Worm (Caenorhabditis elegans): ENCODE results near the gene W04G3.5.

Gene W04G3.5

ce11 chrX:11116723-11117122 lies 43.3 kb downstream of the W04G3.5 start, which contains the start of gene nlp-66:
Gene nlp-66, minus strand, starts transcription at chrX:11116823.
- TF ChIP-seq pha-4 (tag; optimal IDR thresholded peaks at IDR 0.05) (no peak), elt-2 (tag; optimal IDR thresholded peaks at IDR 0.05) (no peak), eor-1 (tag; optimal IDR thresholded peaks at IDR 0.05) (no peak), lin-15B (tag; optimal IDR thresholded peaks at IDR 0.05) (no peak), unc-62 (GFP tag; optimal IDR thresholded peaks at IDR 0.05) (no peak), nfya-1 (tag; optimal IDR thresholded peaks at IDR 0.05; ENCODE audit: insufficient read depth) (no peak), elt-3 (tag; optimal IDR thresholded peaks at IDR 0.05) (no peak), fos-1 (tag; optimal IDR thresholded peaks at IDR 0.05) (no peak), nhr-11 (tag; optimal IDR thresholded peaks at IDR 0.05) (no peak), R02D3.7 (tag; optimal IDR thresholded peaks at IDR 0.05) (no peak), mml-1 (tag; optimal IDR thresholded peaks at IDR 0.05) (no peak), ama-1 (optimal IDR thresholded peaks at IDR 0.05) (no peak), skn-1 (tag; optimal IDR thresholded peaks at IDR 0.05) (no peak), nhr-67 (tag; optimal IDR thresholded peaks at IDR 0.05) (no peak), fkh-2 (tag; optimal IDR thresholded peaks at IDR 0.05) (no peak)

DNA sequence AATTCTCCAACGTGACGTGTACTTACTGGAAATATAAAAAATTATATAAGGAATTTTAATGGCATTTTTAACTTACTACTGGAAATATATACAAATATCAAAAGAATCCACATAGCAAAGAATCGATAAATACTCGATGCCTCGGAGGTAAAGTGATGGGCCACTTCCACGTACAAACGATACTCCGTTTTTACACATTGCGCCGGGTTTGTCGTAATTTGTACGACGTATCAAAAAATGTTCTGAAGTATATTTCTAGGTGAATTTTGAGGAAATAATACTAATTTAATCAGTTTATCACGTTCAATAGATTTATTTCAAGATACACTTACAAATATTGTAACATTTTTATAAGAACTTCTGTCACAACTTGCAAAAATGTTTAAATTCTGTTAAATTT lies 47.4 kb downstream of the W04G3.5 start, which contains the start of gene R08B4.3:
Gene R08B4.3 (minus strand): TSS at position 198 of the 400 bp plus-strand sequence.
- TF ChIP-seq fkh-10 (GFP tag; optimal IDR thresholded peaks at IDR 0.05) (no peak), nhr-77 (tag; optimal IDR thresholded peaks at IDR 0.05) (no peak), nfya-1 (tag; optimal IDR thresholded peaks at IDR 0.05; ENCODE audit: insufficient read depth) (no peak), pqm-1 (tag; optimal IDR thresholded peaks at IDR 0.05) (no peak), mdl-1 (tag; optimal IDR thresholded peaks at IDR 0.05) (no peak), unc-39 (tag; optimal IDR thresholded peaks at IDR 0.05) (no peak), elt-1 (tag; optimal IDR thresholded peaks at IDR 0.05) (no peak), nhr-67 (tag; optimal IDR thresholded peaks at IDR 0.05) (no peak), ceh-16 (tag; optimal IDR thresholded peaks at IDR 0.05) (no peak), hmg-11 (tag; optimal IDR thresholded peaks at IDR 0.05) (no peak), nhr-25 (tag; optimal IDR thresholded peaks at IDR 0.05) (no peak), aly-2 (tag; optimal IDR thresholded peaks at IDR 0.05) (no peak)

- no peak for TF ChIP-seq nhr-25 (tag; optimal IDR thresholded peaks at IDR 0.05)
- no peak for TF ChIP-seq ztf-4 (tag; optimal IDR thresholded peaks at IDR 0.05)
- TF ChIP-seq pqm-1 (tag; optimal IDR thresholded peaks at IDR 0.05), result no peak
- TF ChIP-seq hmg-11 (tag; optimal IDR thresholded peaks at IDR 0.05), result no peak
- TF ChIP-seq skn-1 (tag; optimal IDR thresholded peaks at IDR 0.05), result no peak
- no peak for TF ChIP-seq elt-1 (tag; optimal IDR thresholded peaks at IDR 0.05)
- TF ChIP-seq mml-1 (tag; optimal IDR thresholded peaks at IDR 0.05), result no peak
- TF ChIP-seq mdl-1 (tag; optimal IDR thresholded peaks at IDR 0.05), result no peak
- TF ChIP-seq elt-3 (tag; optimal IDR thresholded peaks at IDR 0.05), result no peak
- no peak for TF ChIP-seq lin-15B (tag; optimal IDR thresholded peaks at IDR 0.05)
Observed at ce11 chrX:11122412-11122811, 49.0 kb downstream of the W04G3.5 start.

DNA sequence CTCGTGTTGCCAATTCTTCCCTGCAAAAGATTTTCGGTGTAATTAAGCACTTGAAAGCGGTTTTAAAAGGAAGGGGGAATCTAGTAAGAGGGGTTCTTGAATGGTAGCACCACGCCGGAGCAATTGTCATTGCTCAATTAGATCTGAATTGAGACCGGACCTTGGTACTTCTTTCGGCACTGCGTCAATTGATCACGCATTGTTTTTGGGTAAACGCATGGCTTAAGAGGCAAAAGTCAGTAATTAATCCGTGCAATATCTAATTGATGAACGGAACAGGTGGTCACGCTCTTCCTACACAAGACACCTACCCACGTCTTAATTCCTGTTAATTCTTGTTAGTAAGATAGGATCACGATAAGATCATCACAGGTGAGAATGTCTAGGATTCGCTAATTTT lies 50.5 kb downstream of the W04G3.5 start:
- no peak for TF ChIP-seq lin-15B (tag; optimal IDR thresholded peaks at IDR 0.05)
- no peak for TF ChIP-seq ceh-9 (tag; optimal IDR thresholded peaks at IDR 0.05)

ce11 chrX:11125520-11125919 lies 52.1 kb downstream of the W04G3.5 start, which contains the start of gene alr-1:
Gene alr-1, minus strand, starts transcription at chrX:11125620.
- TF ChIP-seq aly-2 (tag; optimal IDR thresholded peaks at IDR 0.05) (no peak), hmg-11 (tag; optimal IDR thresholded peaks at IDR 0.05) (no peak), skn-1 (tag; optimal IDR thresholded peaks at IDR 0.05) (no peak), nhr-11 (tag; optimal IDR thresholded peaks at IDR 0.05) (no peak), ztf-4 (tag; optimal IDR thresholded peaks at IDR 0.05) (no peak), jun-1 (tag; optimal IDR thresholded peaks at IDR 0.05) (no peak), nhr-67 (tag; optimal IDR thresholded peaks at IDR 0.05) (no peak), ZK546.5 (tag; optimal IDR thresholded peaks at IDR 0.05) (no peak), nhr-23 (tag; optimal IDR thresholded peaks at IDR 0.05) (no peak), ztf-11 (tag; optimal IDR thresholded peaks at IDR 0.05) (no peak), elt-1 (tag; optimal IDR thresholded peaks at IDR 0.05) (no peak), sea-2 (GFP tag; optimal IDR thresholded peaks at IDR 0.05) (no peak), daf-12 (tag; optimal IDR thresholded peaks at IDR 0.05) (no peak), nhr-12 (tag; optimal IDR thresholded peaks at IDR 0.05) (no peak), ama-1 (optimal IDR thresholded peaks at IDR 0.05) (no peak), mdl-1 (tag; optimal IDR thresholded peaks at IDR 0.05) (no peak), nhr-28 (tag; optimal IDR thresholded peaks at IDR 0.05) (no peak), zag-1 (tag; optimal IDR thresholded peaks at IDR 0.05) (no peak), egl-27 (tag; optimal IDR thresholded peaks at IDR 0.05) (no peak), eor-1 (tag; optimal IDR thresholded peaks at IDR 0.05) (no peak)
